Fruit fly (Drosophila melanogaster): Measurements from ENCODE around the gene CG9853.

CG9853 gene

dm6 chr3R:4437113-4437512 is 35.3 kb upstream of the CG9853 start, which contains the start of the genes Lipt2 and CG14650 (continued):
- TF ChIP-seq CG12155 (GFP tag; optimal IDR thresholded peaks at IDR 0.05) (peak; percentile 69), CG17359 (tag; optimal IDR thresholded peaks at IDR 0.05) (peak; percentile 47), Atf3 (GFP tag; optimal IDR thresholded peaks at IDR 0.05) (peak; percentile 42), p53 (GFP tag; optimal IDR thresholded peaks at IDR 0.05) (peak; percentile 8), Blimp-1 (GFP tag; optimal IDR thresholded peaks at IDR 0.05) (no peak), pita (GFP tag; optimal IDR thresholded peaks at IDR 0.05) (no peak), Tbp (GFP tag; optimal IDR thresholded peaks at IDR 0.05) (no peak), CG2116 (GFP tag; optimal IDR thresholded peaks at IDR 0.05) (peak; percentile 96), CG11504 (tag; optimal IDR thresholded peaks at IDR 0.05) (no peak), mirr (GFP tag; optimal IDR thresholded peaks at IDR 0.05) (peak; percentile 8), Ssrp (tag; optimal IDR thresholded peaks at IDR 0.05) (peak; percentile 32), onecut (GFP tag; IDR thresholded peaks at IDR 0.05) (no peak), corto (GFP tag; optimal IDR thresholded peaks at IDR 0.05) (no peak), CG12942 (GFP tag; optimal IDR thresholded peaks at IDR 0.05) (peak; percentile 55), HmgZ (tag; optimal IDR thresholded peaks at IDR 0.05) (peak; percentile 86), Atf-2 (GFP tag; optimal IDR thresholded peaks at IDR 0.05) (no peak), Hr51 (GFP tag; optimal IDR thresholded peaks at IDR 0.05) (peak; percentile 29 to 50), CG13775 (GFP tag; optimal IDR thresholded peaks at IDR 0.05) (peak; percentile 66), ranshi (GFP tag; IDR thresholded peaks at IDR 0.05) (no peak; the same call in 1 of the 2 replicates), fd64A (GFP tag; optimal IDR thresholded peaks at IDR 0.05) (no peak), CG10959 (GFP tag; IDR thresholded peaks at IDR 0.05) (no peak), CG3281 (GFP tag; optimal IDR thresholded peaks at IDR 0.05) (peak; percentile 90), ash1 (GFP tag; optimal IDR thresholded peaks at IDR 0.05) (no peak), Optix (GFP tag; IDR thresholded peaks at IDR 0.05) (no peak; the same call in 2 of the 3 replicates), Side (GFP tag; optimal IDR thresholded peaks at IDR 0.05) (peak; percentile 59), bbx (GFP tag; IDR thresholded peaks at IDR 0.05; ENCODE audit: partially characterized antibody) (0 out of 2 replicates have a peak, but pooled peaks have one; percentile 13), zf30C (GFP tag; optimal IDR thresholded peaks at IDR 0.05) (no peak), en (GFP tag; optimal IDR thresholded peaks at IDR 0.05) (peak; percentile 46), shn (GFP tag; optimal IDR thresholded peaks at IDR 0.05) (peak; percentile 63), kah (GFP tag; optimal IDR thresholded peaks at IDR 0.05) (no peak), fd96Cb (tag; optimal IDR thresholded peaks at IDR 0.05) (peak; percentile 16), unc-4 (GFP tag; IDR thresholded peaks at IDR 0.05; ENCODE audit: partially characterized antibody) (peak; percentile 62), crol (GFP tag; IDR thresholded peaks at IDR 0.05) (no peak), lola (GFP tag; optimal IDR thresholded peaks at IDR 0.05) (peak in 1 of 3 experiments; percentile 52), CG5180 (GFP tag; optimal IDR thresholded peaks at IDR 0.05) (no peak), CG14441 (GFP tag; IDR thresholded peaks at IDR 0.05) (peak; percentile 33; the same call in 1 of the 2 replicates), CG6813 (GFP tag; optimal IDR thresholded peaks at IDR 0.05) (no peak), BtbVII (GFP tag; optimal IDR thresholded peaks at IDR 0.05) (no peak), Oaz (GFP tag; IDR thresholded peaks at IDR 0.05) (no peak), H2.0 (GFP tag; IDR thresholded peaks at IDR 0.05) (peak; percentile 28), CG6272 (GFP tag; IDR thresholded peaks at IDR 0.05) (peak; percentile 40; the same call in 1 of the 2 replicates), HmgD (GFP tag; optimal IDR thresholded peaks at IDR 0.05) (peak; percentile 54), tap (tag; optimal IDR thresholded peaks at IDR 0.05) (no peak), CG8924 (tag; optimal IDR thresholded peaks at IDR 0.05) (peak; percentile 74), pnt (GFP tag; optimal IDR thresholded peaks at IDR 0.05) (peak; percentile 65), Hey (tag; optimal IDR thresholded peaks at IDR 0.05) (no peak)

All from whole organism, embryonic.